Worm (Caenorhabditis elegans): ENCODE measurements around the gene gld-3.

gld-3 gene

DNA sequence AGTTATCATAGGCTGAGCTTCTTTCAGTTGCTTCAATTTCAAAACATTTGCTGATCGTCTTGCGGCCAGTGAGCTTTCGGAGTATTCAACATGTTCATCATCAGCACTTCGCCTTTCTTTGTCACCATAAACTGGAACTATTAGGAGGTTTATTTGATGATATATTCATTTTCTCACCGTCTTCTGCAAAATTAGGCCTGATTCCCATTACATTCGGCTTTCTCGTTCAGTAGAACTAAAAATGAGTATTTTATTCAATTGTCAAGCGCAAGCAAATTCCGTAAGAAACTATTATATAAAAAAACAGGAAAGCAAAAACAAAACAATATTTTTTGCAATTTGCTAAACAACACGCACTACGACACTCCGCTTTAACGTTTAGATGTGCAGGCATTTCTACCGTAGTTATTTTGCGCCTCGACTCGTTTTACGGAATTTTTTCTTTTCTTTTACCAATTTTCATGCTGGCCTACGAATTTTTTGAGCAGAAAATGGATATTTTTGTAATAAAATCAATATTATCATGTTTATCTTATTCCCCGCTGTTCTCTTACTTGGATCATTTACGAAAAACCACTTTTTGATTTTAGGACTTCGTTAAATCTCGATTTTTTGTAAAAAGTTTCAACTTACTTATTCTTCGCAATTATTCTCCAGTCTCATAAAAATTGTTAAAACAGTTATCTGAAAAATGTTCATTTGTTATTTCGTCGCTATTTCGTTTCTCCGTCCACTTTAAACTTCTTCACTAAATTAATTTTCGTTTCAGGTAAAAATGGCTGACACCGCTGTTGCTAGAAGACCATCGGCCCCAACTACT, 27.4 kb upstream of the gld-3 start, which contains the start of the genes farl-11 and rpl-33 (continued):
- TF ChIP-seq ceh-44 (GFP tag; IDR thresholded peaks at IDR 0.05): no peak
- no peak for TF ChIP-seq skn-1 (tag; optimal IDR thresholded peaks at IDR 0.05)
- no peak for TF ChIP-seq snpc-1.2 (GFP tag; IDR thresholded peaks at IDR 0.05)
- no peak for TF ChIP-seq F10B5.3 (tag; optimal IDR thresholded peaks at IDR 0.05)
- peak; percentile 39 for TF ChIP-seq jun-1 (tag; optimal IDR thresholded peaks at IDR 0.05)
- TF ChIP-seq Y5F2A.4 (GFP tag; optimal IDR thresholded peaks at IDR 0.05): no peak
- no peak for TF ChIP-seq nhr-48 (tag; optimal IDR thresholded peaks at IDR 0.05)
- TF ChIP-seq nhr-102 (tag; optimal IDR thresholded peaks at IDR 0.05): no peak
- peak; percentile 63 for TF ChIP-seq dve-1 (tag; optimal IDR thresholded peaks at IDR 0.05; ENCODE audit: insufficient read depth)
- TF ChIP-seq T20F7.1 (GFP tag; optimal IDR thresholded peaks at IDR 0.05): peak; percentile 99
- no peak for TF ChIP-seq ztf-11 (tag; optimal IDR thresholded peaks at IDR 0.05)
- no peak for TF ChIP-seq F26F4.8 (GFP tag; conservative IDR thresholded peaks at IDR 0.05)
- no peak for TF ChIP-seq F49E8.2 (tag; optimal IDR thresholded peaks at IDR 0.05; ENCODE audit: borderline replicate concordance)
- no peak for TF ChIP-seq mxl-3 (GFP tag; optimal IDR thresholded peaks at IDR 0.05)
- no peak for TF ChIP-seq ceh-62 (tag; optimal IDR thresholded peaks at IDR 0.05)
- TF ChIP-seq lin-39 (tag; optimal IDR thresholded peaks at IDR 0.05): no peak
- TF ChIP-seq unc-39 (tag; optimal IDR thresholded peaks at IDR 0.05): no peak
- peak; percentile 99 for TF ChIP-seq Y48G9A.11 (GFP tag; IDR thresholded peaks at IDR 0.05)
- peak; percentile 35; the same call in 1 of the 2 replicates for TF ChIP-seq T26A8.4 (GFP tag; IDR thresholded peaks at IDR 0.05)
- no peak for TF ChIP-seq snpc-4 (tag; optimal IDR thresholded peaks at IDR 0.05)
- TF ChIP-seq nhr-237 (tag; optimal IDR thresholded peaks at IDR 0.05): no peak
- peak; percentile 70 for TF ChIP-seq zfp-2 (tag; optimal IDR thresholded peaks at IDR 0.05)
- no peak for TF ChIP-seq aly-2 (tag; optimal IDR thresholded peaks at IDR 0.05)
- no peak for TF ChIP-seq sdz-12 (GFP tag; optimal IDR thresholded peaks at IDR 0.05)
- TF ChIP-seq lin-1 (GFP tag; IDR thresholded peaks at IDR 0.05): no peak
- TF ChIP-seq pha-4 (GFP tag; IDR thresholded peaks at IDR 0.05): no peak
- peak; percentile 90 for TF ChIP-seq pha-4 (tag; optimal IDR thresholded peaks at IDR 0.05)
- TF ChIP-seq D1046.2 (GFP tag; IDR thresholded peaks at IDR 0.05): no peak
- TF ChIP-seq lin-15B (tag; optimal IDR thresholded peaks at IDR 0.05): peak; percentile 80
- no peak for TF ChIP-seq Y75B8A.6 (GFP tag; IDR thresholded peaks at IDR 0.05)
- no peak for TF ChIP-seq mdt-29 (GFP tag; IDR thresholded peaks at IDR 0.05)
- no peak for TF ChIP-seq hmg-1.1 (GFP tag; IDR thresholded peaks at IDR 0.05)
- no peak for TF ChIP-seq ceh-82 (tag; optimal IDR thresholded peaks at IDR 0.05)
- TF ChIP-seq nhr-76 (tag; optimal IDR thresholded peaks at IDR 0.05): no peak
- no peak for TF ChIP-seq tag-97 (GFP tag; IDR thresholded peaks at IDR 0.05)
- peak; percentile 72 for TF ChIP-seq dpl-1 (GFP tag; optimal IDR thresholded peaks at IDR 0.05)
- TF ChIP-seq fos-1 (tag; optimal IDR thresholded peaks at IDR 0.05): no peak
- TF ChIP-seq nhr-41 (GFP tag; IDR thresholded peaks at IDR 0.05): no peak

DNA sequence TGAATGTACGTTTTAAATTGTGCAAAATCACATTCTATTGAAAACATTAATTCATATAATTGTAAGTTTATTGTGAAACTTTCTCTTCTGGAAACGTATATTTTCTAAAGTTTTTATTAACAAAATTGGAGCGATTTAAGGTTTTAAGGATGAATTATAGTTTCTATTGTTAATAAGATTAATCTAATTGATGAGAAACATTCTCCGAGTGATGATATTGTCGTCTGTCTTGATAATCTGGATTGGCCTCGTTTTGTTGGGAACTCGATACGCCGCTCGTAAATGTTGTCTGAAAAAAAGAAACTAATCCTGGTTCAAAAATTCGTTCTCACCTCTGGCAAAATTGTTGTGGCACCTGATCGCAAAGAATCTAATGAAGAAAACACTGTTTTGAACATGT, 26.1 kb upstream of the gld-3 start:
- TF ChIP-seq nhr-11 (tag; optimal IDR thresholded peaks at IDR 0.05) (no peak), lin-38 (GFP tag; IDR thresholded peaks at IDR 0.05) (peak; percentile 37; the same call in 1 of the 2 replicates), lin-29 (GFP tag; IDR thresholded peaks at IDR 0.05) (no peak), Y48G9A.11 (GFP tag; IDR thresholded peaks at IDR 0.05) (peak; percentile 59)

All from whole organism, L4 larva.